Fruit fly (Drosophila melanogaster): ENCODE results near the gene CG18764.

Gene CG18764

DNA sequence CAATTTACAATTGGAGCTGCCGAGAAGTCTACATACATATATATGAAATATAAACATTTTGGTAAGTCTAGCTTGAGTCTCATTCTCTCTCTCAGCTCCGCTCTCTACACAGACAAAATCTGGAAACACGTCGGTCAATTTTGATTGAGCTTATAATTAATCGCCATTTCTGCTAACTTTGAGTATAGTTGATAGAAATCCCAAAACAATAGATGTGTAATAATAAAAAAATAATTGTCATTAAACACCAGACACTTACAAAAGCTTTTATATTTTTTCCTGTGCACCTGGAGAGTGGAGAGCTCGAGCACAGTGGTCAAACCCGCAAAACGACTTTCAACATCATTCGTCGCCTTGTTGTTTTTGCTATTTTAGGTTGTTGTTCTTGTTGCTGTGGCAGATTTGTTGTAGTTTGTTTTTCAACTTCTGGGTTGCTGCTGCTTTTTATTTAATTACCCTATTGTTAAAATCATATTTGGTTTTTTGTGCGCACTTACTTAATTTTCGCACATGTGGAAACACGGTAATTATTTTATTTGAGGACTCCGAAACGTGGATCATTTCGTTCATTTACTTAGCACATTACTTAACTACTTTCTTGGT lies 30.0 kb downstream of the CG18764 start (continued):
- TF ChIP-seq CG12104 (GFP tag; optimal IDR thresholded peaks at IDR 0.05): peak; percentile 92
- peak; percentile 75 for TF ChIP-seq CG10565 (GFP tag; optimal IDR thresholded peaks at IDR 0.05)
- peak; percentile 96 for TF ChIP-seq Nf-YA (GFP tag; IDR thresholded peaks at IDR 0.05)
- TF ChIP-seq Nf-YC (tag; optimal IDR thresholded peaks at IDR 0.05): peak; percentile 73
- peak; percentile 85 for TF ChIP-seq CG33557 (GFP tag; optimal IDR thresholded peaks at IDR 0.05)
- TF ChIP-seq Hr39 (optimal IDR thresholded peaks at IDR 0.05): no peak
- TF ChIP-seq ro (GFP tag; IDR thresholded peaks at IDR 0.05): peak; percentile 90
- peak; percentile 96 for TF ChIP-seq CG4424 (GFP tag; optimal IDR thresholded peaks at IDR 0.05)
- TF ChIP-seq Ptx1 (GFP tag; IDR thresholded peaks at IDR 0.05): peak; percentile 97
- TF ChIP-seq peb (GFP tag; IDR thresholded peaks at IDR 0.05): peak; percentile 88
- TF ChIP-seq da (GFP tag; optimal IDR thresholded peaks at IDR 0.05): peak; percentile 57
- peak; percentile 90 for TF ChIP-seq slp2 (GFP tag; optimal IDR thresholded peaks at IDR 0.05)
- peak; percentile 83 for TF ChIP-seq Fer2 (tag; optimal IDR thresholded peaks at IDR 0.05)
- peak; percentile 97 for TF ChIP-seq CG3847 (GFP tag; IDR thresholded peaks at IDR 0.05)
- peak; percentile 71; the same call in 1 of the 2 replicates for TF ChIP-seq dan (GFP tag; IDR thresholded peaks at IDR 0.05)
- TF ChIP-seq cg (GFP tag; optimal IDR thresholded peaks at IDR 0.05): no peak
- peak; percentile 89 for TF ChIP-seq run (tag; optimal IDR thresholded peaks at IDR 0.05)
- TF ChIP-seq CG14860 (GFP tag; IDR thresholded peaks at IDR 0.05; ENCODE audit: partially characterized antibody): no peak
- peak; percentile 93 for TF ChIP-seq CG30431 (GFP tag; optimal IDR thresholded peaks at IDR 0.05)
- TF ChIP-seq CG32767 (GFP tag; IDR thresholded peaks at IDR 0.05): peak; percentile 94
- no peak for TF ChIP-seq BEAF-32 (GFP tag; optimal IDR thresholded peaks at IDR 0.05)
- TF ChIP-seq sim (GFP tag; IDR thresholded peaks at IDR 0.05): peak; percentile 90
- TF ChIP-seq BtbVII (GFP tag; optimal IDR thresholded peaks at IDR 0.05): peak; percentile 95
- TF ChIP-seq gcm2 (GFP tag; optimal IDR thresholded peaks at IDR 0.05): peak; percentile 93
- TF ChIP-seq jumu (GFP tag; optimal IDR thresholded peaks at IDR 0.05): peak; percentile 93
- TF ChIP-seq CG10959 (GFP tag; IDR thresholded peaks at IDR 0.05): peak; percentile 90
- TF ChIP-seq ftz-f1 (GFP tag; optimal IDR thresholded peaks at IDR 0.05): peak; percentile 53
- peak; percentile 87 for TF ChIP-seq CG8765 (GFP tag; IDR thresholded peaks at IDR 0.05)
- peak; percentile 96 for TF ChIP-seq Optix (GFP tag; IDR thresholded peaks at IDR 0.05)
- TF ChIP-seq klu (GFP tag; IDR thresholded peaks at IDR 0.05): peak; percentile 93
- peak; percentile 94 for TF ChIP-seq CG9727 (GFP tag; optimal IDR thresholded peaks at IDR 0.05)
- no peak for TF ChIP-seq knrl (GFP tag; IDR thresholded peaks at IDR 0.05; ENCODE audit: partially characterized antibody)
- TF ChIP-seq CG4820 (GFP tag; optimal IDR thresholded peaks at IDR 0.05): peak; percentile 83
- peak; percentile 97 for TF ChIP-seq corto (GFP tag; optimal IDR thresholded peaks at IDR 0.05)
- peak; percentile 62; the same call in 1 of the 2 replicates for TF ChIP-seq Dip2 (GFP tag; IDR thresholded peaks at IDR 0.05)
- no peak for TF ChIP-seq vnd (GFP tag; IDR thresholded peaks at IDR 0.05; ENCODE audit: partially characterized antibody)
- peak; percentile 76 for TF ChIP-seq CG4328 (GFP tag; optimal IDR thresholded peaks at IDR 0.05)

DNA sequence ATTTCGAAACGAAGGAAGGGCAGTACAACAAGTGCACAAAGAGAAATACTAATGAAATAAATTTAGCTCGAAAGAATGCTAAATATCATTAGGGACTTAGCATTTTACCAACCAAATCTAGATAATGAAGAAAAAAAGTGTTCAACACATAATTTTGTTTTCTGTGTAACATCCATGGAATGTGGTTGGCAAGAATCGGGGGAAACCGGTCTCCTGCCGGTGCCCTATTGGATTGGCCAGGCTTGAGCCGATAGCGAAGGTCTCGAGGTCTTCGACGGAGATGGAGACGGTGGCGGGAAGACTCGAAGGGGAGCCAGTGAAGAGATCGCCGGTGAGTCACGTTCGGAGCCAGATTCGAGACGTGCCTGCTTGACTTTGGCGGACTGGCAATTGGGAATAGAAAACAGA lies 31.1 kb downstream of the CG18764 start:
- peak; percentile 32 for TF ChIP-seq HLH54F (GFP tag; optimal IDR thresholded peaks at IDR 0.05)
- TF ChIP-seq ap (GFP tag; IDR thresholded peaks at IDR 0.05): no peak
- no peak for TF ChIP-seq hb (GFP tag; IDR thresholded peaks at IDR 0.05; ENCODE audit: partially characterized antibody)
- peak; percentile 60; the same call in 1 of the 3 replicates for TF ChIP-seq zfh1 (GFP tag; IDR thresholded peaks at IDR 0.05)
- TF ChIP-seq CG4424 (GFP tag; optimal IDR thresholded peaks at IDR 0.05): peak; percentile 24
- no peak for TF ChIP-seq sna (GFP tag; IDR thresholded peaks at IDR 0.05; ENCODE audit: partially characterized antibody)
- TF ChIP-seq cad (GFP tag; optimal IDR thresholded peaks at IDR 0.05): no peak
- TF ChIP-seq CG7745 (tag; optimal IDR thresholded peaks at IDR 0.05): no peak
- no peak for TF ChIP-seq CG2116 (GFP tag; optimal IDR thresholded peaks at IDR 0.05)
- no peak for TF ChIP-seq CG8281 (tag; optimal IDR thresholded peaks at IDR 0.05)
- TF ChIP-seq hkb (optimal IDR thresholded peaks at IDR 0.05): no peak
- TF ChIP-seq hkb (GFP tag; IDR thresholded peaks at IDR 0.05): peak; percentile 39; the same call in 1 of the 2 replicates
- TF ChIP-seq NFAT (GFP tag; IDR thresholded peaks at IDR 0.05): no peak
- no peak for TF ChIP-seq Bgb (GFP tag; IDR thresholded peaks at IDR 0.05; ENCODE audit: partially characterized antibody)
- no peak for TF ChIP-seq CG7556 (GFP tag; optimal IDR thresholded peaks at IDR 0.05)
- peak; percentile 79 for TF ChIP-seq Rfx (GFP tag; IDR thresholded peaks at IDR 0.05)
- no peak for TF ChIP-seq CG12071 (GFP tag; optimal IDR thresholded peaks at IDR 0.05)
